Fruit fly (Drosophila melanogaster): ENCODE results near the gene RpL35A.
A peak's percentile ranks its signal among the peaks of the same experiment; 100 is the strongest.

dm6 chr3R:5503789-5504387, 37.0 kb upstream of the RpL35A start:
- TF ChIP-seq OdsH (GFP tag; optimal IDR thresholded peaks at IDR 0.05) (no peak), Dfd (GFP tag; optimal IDR thresholded peaks at IDR 0.05) (no peak), Vsx2 (GFP tag; optimal IDR thresholded peaks at IDR 0.05; ENCODE audit: partially characterized antibody) (peak; percentile 34), psq (GFP tag; optimal IDR thresholded peaks at IDR 0.05) (no peak), sv (GFP tag; optimal IDR thresholded peaks at IDR 0.05) (no peak), woc (GFP tag; optimal IDR thresholded peaks at IDR 0.05) (no peak), GATAd (GFP tag; optimal IDR thresholded peaks at IDR 0.05) (no peak), HLH106 (tag; optimal IDR thresholded peaks at IDR 0.05) (peak; percentile 40), usp (GFP tag; optimal IDR thresholded peaks at IDR 0.05) (no peak), tai (GFP tag; optimal IDR thresholded peaks at IDR 0.05) (no peak), jim (GFP tag; optimal IDR thresholded peaks at IDR 0.05) (no peak), br (GFP tag; optimal IDR thresholded peaks at IDR 0.05) (no peak)
